Worm (Caenorhabditis elegans) whole organism, young adult: ENCODE measurements around the gene ptr-6.

Experiments
- D2030.7 ChIP-seq: fragments of 200-800 bp; sonication (Bioruptor generic); IDR thresholded peaks from 2 replicates; pipeline ENCODE4 v1.3.6; 2022; ENCODE audit warnings: missing genetic modification reagents, missing genetic modification characterization, missing compliant biosample characterization
- F22D6.2 ChIP-seq: sonication (generic microtip); optimal IDR thresholded peaks from 2 replicates; lab custom pipeline; 2016; ENCODE audit warnings: mild to moderate bottlenecking, missing genetic modification characterization, missing compliant biosample characterization
- atf-7 ChIP-seq: sonication (generic microtip); optimal IDR thresholded peaks from 2 replicates; lab custom pipeline; 2017; ENCODE audit warnings: mild to moderate bottlenecking, missing genetic modification characterization, missing compliant biosample characterization
- athp-1 ChIP-seq: sonication (generic microtip); optimal IDR thresholded peaks from 2 replicates; lab custom pipeline; 2017; ENCODE audit warnings: mild to moderate bottlenecking, missing genetic modification characterization, missing compliant biosample characterization
- cebp-1 ChIP-seq, 2 experiments: fragments of 200-800 bp in 1 of 2; sonication (Bioruptor generic) in 1 of 2; sonication (generic microtip) in 1 of 2; IDR thresholded peaks in 1 of 2; optimal IDR thresholded peaks in 1 of 2; 2 replicates each; pipeline versions ENCODE4 v1.3.6 to Lab custom; 2017 to 2022; ENCODE audit warnings: missing compliant biosample characterization in 2 of 2, missing genetic modification characterization in 2 of 2, mild to moderate bottlenecking in 1 of 2, missing genetic modification reagents in 1 of 2, moderate library complexity in 1 of 2
- lin-40 ChIP-seq: sonication (generic microtip); optimal IDR thresholded peaks from 2 replicates; lab custom pipeline; 2016; ENCODE audit warnings: missing genetic modification characterization, mild to moderate bottlenecking, missing compliant biosample characterization, missing genotype, missing genetic modification reagents
- mes-4 ChIP-seq: sonication (generic microtip); optimal IDR thresholded peaks from 2 replicates; lab custom pipeline; 2016; ENCODE audit warnings: missing genotype, missing genetic modification characterization, missing compliant biosample characterization
- zim-3 ChIP-seq: sonication (generic microtip); optimal IDR thresholded peaks from 2 replicates; lab custom pipeline; 2017; ENCODE audit warnings: mild to moderate bottlenecking, missing genetic modification characterization, moderate library complexity, missing compliant biosample characterization

ce11 chrII:5285029-5285428, 38.4 kb upstream of the ptr-6 start, which contains the start of gene gur-5:
- no peak for TF ChIP-seq athp-1 (tag; lab: Kevin White, UChicago)
- no peak for TF ChIP-seq F22D6.2
- no peak for TF ChIP-seq lin-40 (tag; lab: Kevin White, UChicago)
- TF ChIP-seq atf-7 (tag; lab: Kevin White, UChicago), result no peak
- no peak for TF ChIP-seq mes-4
- no peak for TF ChIP-seq D2030.7 (GFP tag; lab: Robert Waterston, UW)
- no peak for TF ChIP-seq zim-3 (tag; lab: Kevin White, UChicago)
- TF ChIP-seq cebp-1 (GFP tag; IDR thresholded peaks at IDR 0.05; lab: Robert Waterston, UW), result no peak
- no peak for TF ChIP-seq cebp-1 (tag; optimal IDR thresholded peaks at IDR 0.05; lab: Kevin White, UChicago)
